Fruit fly (Drosophila melanogaster): ENCODE measurements around the gene CG32148.

DNA sequence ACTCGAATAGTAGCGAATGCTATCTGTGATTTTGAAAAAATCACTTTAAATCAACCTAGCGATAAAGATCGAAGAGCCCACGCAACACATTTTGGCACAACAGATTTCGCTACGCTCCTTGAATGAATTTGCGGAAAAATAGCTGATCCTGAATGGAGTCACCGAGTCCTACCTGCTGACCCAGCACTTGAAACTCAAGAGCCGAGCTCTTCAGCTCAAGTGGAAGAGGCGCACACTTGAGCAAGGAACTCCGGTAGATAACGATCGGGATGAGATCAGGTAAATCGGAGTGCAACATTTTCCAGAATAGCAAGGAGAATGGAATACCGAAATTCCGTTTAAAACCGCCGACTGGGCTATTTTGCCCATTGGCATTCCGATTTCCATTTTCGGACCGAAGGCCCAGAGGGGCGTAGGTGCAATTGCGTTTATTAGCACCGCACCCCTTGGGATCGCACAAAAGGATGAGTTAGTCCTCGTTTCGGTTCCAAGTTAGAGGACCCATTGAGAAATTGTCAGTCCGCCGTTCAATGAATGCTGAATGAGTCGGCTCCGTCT, 17.1 kb downstream of the CG32148 start:
- TF ChIP-seq Dfd (GFP tag; optimal IDR thresholded peaks at IDR 0.05), result no peak
- TF ChIP-seq GATAd (GFP tag; optimal IDR thresholded peaks at IDR 0.05), result no peak
- TF ChIP-seq Jra (GFP tag; optimal IDR thresholded peaks at IDR 0.05), result no peak
- no peak for TF ChIP-seq HLH106 (tag; optimal IDR thresholded peaks at IDR 0.05)
- TF ChIP-seq sage (GFP tag; optimal IDR thresholded peaks at IDR 0.05), result no peak

All from whole organism, wandering third instar larva.